Fruit fly (Drosophila melanogaster): Measurements from ENCODE around the gene tth.

Gene tth

dm6 chrX:13616417-13617050 is at the start of gene tth, which contains the start of gene Tango2:
TSS of gene tth (minus strand) at chrX:13616586.
TSS of gene Tango2 (plus strand) at chrX:13616989.
- no peak for TF ChIP-seq Dll (optimal IDR thresholded peaks at IDR 0.05)

dm6 chrX:13651170-13651569 is 34.8 kb upstream of the tth start:
- TF ChIP-seq CG8478 (optimal IDR thresholded peaks at IDR 0.05): no peak
- TF ChIP-seq EcR (GFP tag; optimal IDR thresholded peaks at IDR 0.05): no peak
- no peak for TF ChIP-seq pan (optimal IDR thresholded peaks at IDR 0.05)
- no peak for TF ChIP-seq psq (optimal IDR thresholded peaks at IDR 0.05)
- no peak for TF ChIP-seq Dll (optimal IDR thresholded peaks at IDR 0.05)
- no peak for TF ChIP-seq usp (GFP tag; optimal IDR thresholded peaks at IDR 0.05)

dm6 chrX:13649801-13650200 is 33.4 kb upstream of the tth start:
- TF ChIP-seq psq (optimal IDR thresholded peaks at IDR 0.05): no peak
- no peak for TF ChIP-seq pan (optimal IDR thresholded peaks at IDR 0.05)
- no peak for TF ChIP-seq EcR (GFP tag; optimal IDR thresholded peaks at IDR 0.05)
- TF ChIP-seq CG8478 (optimal IDR thresholded peaks at IDR 0.05): no peak
- no peak for TF ChIP-seq usp (GFP tag; optimal IDR thresholded peaks at IDR 0.05)

- TF ChIP-seq psq (optimal IDR thresholded peaks at IDR 0.05): no peak
- TF ChIP-seq usp (GFP tag; optimal IDR thresholded peaks at IDR 0.05): no peak
- TF ChIP-seq CG8478 (optimal IDR thresholded peaks at IDR 0.05): no peak
- no peak for TF ChIP-seq pan (optimal IDR thresholded peaks at IDR 0.05)
- no peak for TF ChIP-seq EcR (GFP tag; optimal IDR thresholded peaks at IDR 0.05)
- no peak for TF ChIP-seq Dll (optimal IDR thresholded peaks at IDR 0.05)
Measured at dm6 chrX:13648819-13649218, 32.4 kb upstream of the tth start.

- no peak for TF ChIP-seq psq (optimal IDR thresholded peaks at IDR 0.05)
- no peak for TF ChIP-seq pan (optimal IDR thresholded peaks at IDR 0.05)
- TF ChIP-seq Dll (optimal IDR thresholded peaks at IDR 0.05): no peak
- TF ChIP-seq usp (GFP tag; optimal IDR thresholded peaks at IDR 0.05): no peak
- no peak for TF ChIP-seq CG8478 (optimal IDR thresholded peaks at IDR 0.05)
Measured at dm6 chrX:13646175-13646574, 29.8 kb upstream of the tth start.

- TF ChIP-seq psq (optimal IDR thresholded peaks at IDR 0.05) (no peak), EcR (GFP tag; optimal IDR thresholded peaks at IDR 0.05) (no peak), Dll (optimal IDR thresholded peaks at IDR 0.05) (no peak), pan (optimal IDR thresholded peaks at IDR 0.05) (no peak), CG8478 (optimal IDR thresholded peaks at IDR 0.05) (no peak), usp (GFP tag; optimal IDR thresholded peaks at IDR 0.05) (no peak)
Measured at dm6 chrX:13644696-13645393, 28.5 kb upstream of the tth start.

dm6 chrX:13643961-13644360 is 27.6 kb upstream of the tth start:
- TF ChIP-seq pan (optimal IDR thresholded peaks at IDR 0.05) (no peak), usp (GFP tag; optimal IDR thresholded peaks at IDR 0.05) (no peak), EcR (GFP tag; optimal IDR thresholded peaks at IDR 0.05) (no peak), CG8478 (optimal IDR thresholded peaks at IDR 0.05) (no peak), psq (optimal IDR thresholded peaks at IDR 0.05) (no peak), Dll (optimal IDR thresholded peaks at IDR 0.05) (no peak)

dm6 chrX:13641891-13642617 is 25.7 kb upstream of the tth start:
- peak in 1 of 2 experiments; percentile 22 for TF ChIP-seq EcR (GFP tag; optimal IDR thresholded peaks at IDR 0.05)
- TF ChIP-seq Dll (optimal IDR thresholded peaks at IDR 0.05): no peak

dm6 chrX:13641115-13641890 is 24.9 kb upstream of the tth start:
- TF ChIP-seq CG8478 (optimal IDR thresholded peaks at IDR 0.05) (no peak), Dll (optimal IDR thresholded peaks at IDR 0.05) (no peak), pan (optimal IDR thresholded peaks at IDR 0.05) (no peak), psq (optimal IDR thresholded peaks at IDR 0.05) (no peak), usp (GFP tag; optimal IDR thresholded peaks at IDR 0.05) (no peak)

- no peak for TF ChIP-seq CG8478 (optimal IDR thresholded peaks at IDR 0.05)
- no peak for TF ChIP-seq psq (optimal IDR thresholded peaks at IDR 0.05)
- TF ChIP-seq Dll (optimal IDR thresholded peaks at IDR 0.05): no peak
- TF ChIP-seq pan (optimal IDR thresholded peaks at IDR 0.05): no peak
- no peak for TF ChIP-seq EcR (GFP tag; optimal IDR thresholded peaks at IDR 0.05)
- TF ChIP-seq usp (GFP tag; optimal IDR thresholded peaks at IDR 0.05): no peak
Measured at dm6 chrX:13640692-13641011, 24.3 kb upstream of the tth start.

dm6 chrX:13639998-13640691 is 23.8 kb upstream of the tth start:
- TF ChIP-seq EcR (GFP tag; optimal IDR thresholded peaks at IDR 0.05) (no peak), psq (optimal IDR thresholded peaks at IDR 0.05) (no peak), pan (optimal IDR thresholded peaks at IDR 0.05) (no peak), CG8478 (optimal IDR thresholded peaks at IDR 0.05) (no peak), usp (GFP tag; optimal IDR thresholded peaks at IDR 0.05) (no peak), Dll (optimal IDR thresholded peaks at IDR 0.05) (no peak)

Data from whole organism.